Fruit fly (Drosophila melanogaster) whole organism, pupa: ENCODE measurements around the gene gish.

Source experiments
- CG12605 ChIP-seq: fragments of 200-800 bp; sonication (Bioruptor generic); IDR thresholded peaks from 2 replicates; pipeline ENCODE4 v1.3.6; 2022; ENCODE audit warnings: missing biosample characterization, missing genetic modification characterization
- CG14655 ChIP-seq: fragments of 200-800 bp; sonication (Bioruptor generic); optimal IDR thresholded peaks from 3 replicates; lab custom pipeline; 2017; ENCODE audit warnings: mild to moderate bottlenecking, missing biosample characterization, missing genetic modification reagents, missing genetic modification characterization
- CG15710 ChIP-seq: fragments of 200-800 bp; sonication (Bioruptor generic); optimal IDR thresholded peaks from 2 replicates; lab custom pipeline; 2018; ENCODE audit warnings: missing biosample characterization, mild to moderate bottlenecking, missing genetic modification characterization, moderate library complexity
- CG32121 ChIP-seq: fragments of 200-800 bp; sonication (Bioruptor generic); IDR thresholded peaks from 2 replicates; pipeline ENCODE4 v1.3.6; 2022; ENCODE audit warnings: missing biosample characterization, missing genetic modification characterization
- CG34367 ChIP-seq: fragments of 200-800 bp; sonication (Bioruptor generic); optimal IDR thresholded peaks from 2 replicates; lab custom pipeline; 2018; ENCODE audit warnings: missing biosample characterization, mild to moderate bottlenecking, missing genetic modification characterization
- CG4496 ChIP-seq: fragments of 200-800 bp; sonication (Bioruptor generic); IDR thresholded peaks from 3 replicates; pipeline ENCODE4 v1.3.6; 2022; ENCODE audit warnings: missing biosample characterization, missing genetic modification characterization
- CG8159 ChIP-seq: fragments of 200-800 bp; sonication (Bioruptor generic); optimal IDR thresholded peaks from 3 replicates; lab custom pipeline; 2018; ENCODE audit warnings: missing biosample characterization, mild to moderate bottlenecking, missing genetic modification characterization, moderate library complexity
- CG9948 ChIP-seq: fragments of 200-800 bp; sonication (Bioruptor generic); optimal IDR thresholded peaks from 2 replicates; lab custom pipeline; 2018; ENCODE audit warnings: missing biosample characterization, mild to moderate bottlenecking, missing genetic modification characterization, moderate library complexity
- D1 ChIP-seq: fragments of 200-800 bp; sonication (Bioruptor generic); optimal IDR thresholded peaks from 2 replicates; lab custom pipeline; 2018; ENCODE audit warnings: missing biosample characterization, mild to moderate bottlenecking, missing genetic modification characterization, moderate library complexity
- Ets98B ChIP-seq: fragments of 200-800 bp; sonication (Bioruptor generic); IDR thresholded peaks from 2 replicates; pipeline ENCODE4 v1.3.6; 2022; ENCODE audit warnings: missing biosample characterization, missing genetic modification characterization
- Pif1A ChIP-seq: fragments of 200-800 bp; sonication (Bioruptor generic); optimal IDR thresholded peaks from 3 replicates; lab custom pipeline; 2016; ENCODE audit warnings: missing biosample characterization, missing genetic modification characterization
- Snoo ChIP-seq: fragments of 200-800 bp; sonication (Bioruptor generic); optimal IDR thresholded peaks from 3 replicates; lab custom pipeline; 2017; ENCODE audit warnings: missing biosample characterization, mild to moderate bottlenecking, missing genetic modification characterization, inconsistent platforms
- fd96Ca ChIP-seq: fragments of 200-800 bp; sonication (Bioruptor generic); IDR thresholded peaks from 3 replicates; pipeline ENCODE4 v1.3.6; 2022; ENCODE audit warnings: missing biosample characterization, missing genetic modification characterization

dm6 chr3R:16227074-16227473 is 45.2 kb upstream of the gish start:
- TF ChIP-seq fd96Ca (GFP tag; lab: Robert Waterston, UW), result no peak
- TF ChIP-seq CG32121, result no peak
- no peak for TF ChIP-seq CG4496 (GFP tag; lab: Robert Waterston, UW)
- no peak for TF ChIP-seq Snoo (tag; lab: Kevin White, UChicago)
- no peak for TF ChIP-seq CG9948 (tag; lab: Kevin White, UChicago)
- TF ChIP-seq CG14655 (GFP tag; lab: Kevin White, UChicago), result no peak
- TF ChIP-seq CG15710 (tag; lab: Kevin White, UChicago), result no peak
- no peak for TF ChIP-seq CG34367 (tag; lab: Kevin White, UChicago)
- TF ChIP-seq D1 (tag; lab: Kevin White, UChicago), result no peak
- no peak for TF ChIP-seq Pif1A (GFP tag; lab: Kevin White, UChicago)
- TF ChIP-seq CG12605 (GFP tag; lab: Robert Waterston, UW), result no peak
- TF ChIP-seq Ets98B (GFP tag; lab: Robert Waterston, UW), result no peak
- no peak for TF ChIP-seq CG8159 (tag; lab: Kevin White, UChicago)
